Worm (Caenorhabditis elegans) whole organism, L1 larva: ENCODE results near the gene C52G5.2.

Experiments used
- C04F5.9 ChIP-seq: sonication (generic microtip); optimal IDR thresholded peaks from 2 replicates; lab custom pipeline; 2016; ENCODE audit warnings: missing genetic modification characterization, missing compliant biosample characterization
- C16A3.4 ChIP-seq: fragments of 150-350 bp; optimal IDR thresholded peaks from 2 replicates; lab custom pipeline; 2014; ENCODE audit warnings: missing biosample characterization, missing genetic modification characterization
- C34B4.2 ChIP-seq: sonication (generic microtip); optimal IDR thresholded peaks from 2 replicates; lab custom pipeline; 2017; ENCODE audit warnings: mild to moderate bottlenecking, missing genetic modification characterization, missing compliant biosample characterization
- aha-1 ChIP-seq: fragments of 150-350 bp; optimal IDR thresholded peaks from 2 replicates; lab custom pipeline; 2014; ENCODE audit warnings: missing biosample characterization, missing genetic modification characterization
- alr-1 ChIP-seq: fragments of 200-800 bp; sonication (Bioruptor generic); optimal IDR thresholded peaks from 2 replicates; lab custom pipeline; 2018; ENCODE audit warnings: borderline replicate concordance, mild to moderate bottlenecking, missing genetic modification characterization, missing compliant biosample characterization
- ama-1 ChIP-seq: fragments of 150-350 bp; optimal IDR thresholded peaks from 2 replicates; lab custom pipeline; 2014
- ceh-63 ChIP-seq: fragments of 200-800 bp; sonication (Bioruptor generic); optimal IDR thresholded peaks from 2 replicates; lab custom pipeline; 2018; ENCODE audit warnings: mild to moderate bottlenecking, missing genetic modification characterization, missing compliant biosample characterization
- ceh-82 ChIP-seq, 3 experiments: fragments of 150-350 bp in 1 of 3; sonication (generic microtip) in 2 of 3; optimal IDR thresholded peaks; 2 replicates each; lab custom pipeline; 2014 to 2017; ENCODE audit warnings: missing biosample characterization in 3 of 3, missing genetic modification characterization in 3 of 3
- ces-1 ChIP-seq: fragments of 150-350 bp; optimal IDR thresholded peaks from 2 replicates; lab custom pipeline; 2014; ENCODE audit warnings: missing biosample characterization, missing genetic modification reagents, missing genetic modification characterization
- dpl-1 ChIP-seq, 3 experiments: fragments of 150-350 bp in 2 of 3; sonication (generic microtip) in 1 of 3; optimal IDR thresholded peaks; 2 replicates each; lab custom pipeline; 2014 to 2017; ENCODE audit warnings: missing biosample characterization in 3 of 3, missing genetic modification characterization in 3 of 3, missing genetic modification reagents in 3 of 3
- dsc-1 ChIP-seq: sonication (generic microtip); optimal IDR thresholded peaks from 2 replicates; lab custom pipeline; 2016; ENCODE audit warnings: mild to moderate bottlenecking, missing genetic modification characterization, missing compliant biosample characterization
- efl-1 ChIP-seq, 4 experiments: fragments of 150-350 bp; optimal IDR thresholded peaks in 3 of 4; peaks in 1 of 4; 1 replicate in 1 of 4; 2 replicates in 3 of 4; lab custom pipeline; 2014; ENCODE audit warnings: missing biosample characterization in 2 of 4, missing genetic modification characterization in 2 of 4, missing genetic modification reagents in 2 of 4
- egl-13 ChIP-seq: sonication (generic microtip); optimal IDR thresholded peaks from 2 replicates; lab custom pipeline; 2016; ENCODE audit warnings: missing genotype, missing genetic modification reagents, missing genetic modification characterization, missing compliant biosample characterization
- elt-2 ChIP-seq: sonication (generic microtip); optimal IDR thresholded peaks from 2 replicates; lab custom pipeline; 2016; ENCODE audit warnings: missing genetic modification characterization, mild to moderate bottlenecking, inconsistent platforms, missing compliant biosample characterization, missing genetic modification reagents
- elt-3 ChIP-seq, 6 experiments: fragments of 150-350 bp in 1 of 6; sonication (generic microtip); optimal IDR thresholded peaks; 2 replicates each; lab custom pipeline; 2017 to 2018; ENCODE audit warnings: missing biosample characterization in 6 of 6, missing genetic modification characterization in 6 of 6, inconsistent platforms in 1 of 6
- ets-5 ChIP-seq: fragments of 200-800 bp; sonication (Bioruptor generic); IDR thresholded peaks from 2 replicates; pipeline ENCODE4 v1.3.6; 2022; ENCODE audit warnings: missing genetic modification characterization, missing compliant biosample characterization
- fkh-10 ChIP-seq: sonication (generic microtip); optimal IDR thresholded peaks from 2 replicates; lab custom pipeline; 2017; ENCODE audit warnings: missing biosample characterization, missing genetic modification reagents, missing genetic modification characterization
- grh-1 ChIP-seq: fragments of 200-800 bp; sonication (Bioruptor generic); IDR thresholded peaks from 2 replicates; pipeline ENCODE4 v1.3.6; 2022; ENCODE audit warnings: missing genetic modification reagents, missing genetic modification characterization, missing compliant biosample characterization
- hpl-2 ChIP-seq: fragments of 150-350 bp; optimal IDR thresholded peaks from 2 replicates; lab custom pipeline; 2014; ENCODE audit warnings: missing biosample characterization, missing genetic modification reagents, missing genetic modification characterization
- irx-1 ChIP-seq: sonication (generic microtip); optimal IDR thresholded peaks from 2 replicates; lab custom pipeline; 2016; ENCODE audit warnings: missing genetic modification characterization, missing compliant biosample characterization
- isw-1 ChIP-seq: fragments of 200-800 bp; sonication (Bioruptor generic); IDR thresholded peaks from 2 replicates; pipeline ENCODE4 v1.3.6; 2022; ENCODE audit warnings: missing genetic modification characterization, missing compliant biosample characterization
- jun-1 ChIP-seq: fragments of 150-350 bp; optimal IDR thresholded peaks from 2 replicates; lab custom pipeline; 2014; ENCODE audit warnings: missing biosample characterization, missing genetic modification reagents, missing genetic modification characterization
- lin-14 ChIP-seq: fragments of 200-800 bp; sonication (Bioruptor generic); optimal IDR thresholded peaks from 2 replicates; lab custom pipeline; 2018; ENCODE audit warnings: mild to moderate bottlenecking, missing genetic modification characterization, moderate library complexity, missing compliant biosample characterization
- lin-15B ChIP-seq: fragments of 150-350 bp; sonication (generic microtip); optimal IDR thresholded peaks from 3 replicates; lab custom pipeline; 2014; ENCODE audit warnings: missing biosample characterization, missing genetic modification characterization
- lin-39 ChIP-seq: fragments of 150-350 bp; optimal IDR thresholded peaks from 2 replicates; lab custom pipeline; 2014; ENCODE audit warnings: missing biosample characterization, missing genetic modification reagents, missing genetic modification characterization
- lsy-2 ChIP-seq, 2 experiments: fragments of 150-350 bp; optimal IDR thresholded peaks; 2 replicates each; lab custom pipeline; 2014; ENCODE audit warnings: missing biosample characterization in 2 of 2, missing genetic modification characterization in 2 of 2
- mab-9 ChIP-seq: fragments of 200-800 bp; sonication (Bioruptor generic); IDR thresholded peaks from 2 replicates; pipeline ENCODE4 v1.3.6; 2022; ENCODE audit warnings: missing genetic modification reagents, missing genetic modification characterization, missing compliant biosample characterization
- mdl-1 ChIP-seq, 2 experiments: fragments of 150-350 bp; optimal IDR thresholded peaks; 2 replicates each; lab custom pipeline; 2014 to 2017; ENCODE audit warnings: missing biosample characterization in 2 of 2, missing genetic modification characterization in 2 of 2, inconsistent platforms in 1 of 2
- mef-2 ChIP-seq: fragments of 150-350 bp; optimal IDR thresholded peaks from 2 replicates; lab custom pipeline; 2014; ENCODE audit warnings: missing biosample characterization, missing genetic modification characterization
- nhr-11 ChIP-seq: fragments of 150-350 bp; optimal IDR thresholded peaks from 2 replicates; lab custom pipeline; 2014; ENCODE audit warnings: missing biosample characterization, missing genetic modification characterization
- nhr-12 ChIP-seq: sonication (generic microtip); optimal IDR thresholded peaks from 2 replicates; lab custom pipeline; 2017; ENCODE audit warnings: missing biosample characterization, missing genetic modification characterization
- nhr-19 ChIP-seq: fragments of 200-800 bp; sonication (Bioruptor generic); conservative IDR thresholded peaks from 2 replicates; pipeline ENCODE4 v1.3.6; 2022; ENCODE audit warnings: missing genetic modification characterization, missing compliant biosample characterization
- nhr-237 ChIP-seq: fragments of 150-350 bp; optimal IDR thresholded peaks from 2 replicates; lab custom pipeline; 2014; ENCODE audit warnings: missing biosample characterization, missing genetic modification characterization
- nhr-28 ChIP-seq: fragments of 150-350 bp; optimal IDR thresholded peaks from 2 replicates; lab custom pipeline; 2014; ENCODE audit warnings: missing biosample characterization, missing genetic modification characterization
- nhr-47 ChIP-seq: sonication (generic microtip); optimal IDR thresholded peaks from 2 replicates; lab custom pipeline; 2016; ENCODE audit warnings: mild to moderate bottlenecking, missing genetic modification characterization, moderate library complexity, missing compliant biosample characterization
- nhr-76 ChIP-seq: sonication (generic microtip); optimal IDR thresholded peaks from 2 replicates; lab custom pipeline; 2017; ENCODE audit warnings: missing biosample characterization, missing genetic modification characterization
- nhr-77 ChIP-seq: fragments of 150-350 bp; optimal IDR thresholded peaks from 2 replicates; lab custom pipeline; 2014; ENCODE audit warnings: missing biosample characterization, missing genetic modification characterization
- nhr-90 ChIP-seq: sonication (generic microtip); optimal IDR thresholded peaks from 2 replicates; lab custom pipeline; 2016; ENCODE audit warnings: mild to moderate bottlenecking, missing genetic modification characterization, missing compliant biosample characterization; ENCODE audit not compliant: poor library complexity
- pag-3 ChIP-seq: sonication (generic microtip); optimal IDR thresholded peaks from 2 replicates; lab custom pipeline; 2017; ENCODE audit warnings: missing genetic modification characterization, mild to moderate bottlenecking, missing compliant biosample characterization, antibody characterized with exemption, borderline replicate concordance; ENCODE audit not compliant: insufficient read depth
- pax-3 ChIP-seq: fragments of 200-800 bp; sonication (Bioruptor generic); optimal IDR thresholded peaks from 2 replicates; lab custom pipeline; 2018; ENCODE audit warnings: mild to moderate bottlenecking, missing genetic modification characterization, moderate library complexity, missing compliant biosample characterization
- pqm-1 ChIP-seq: sonication (generic microtip); optimal IDR thresholded peaks from 3 replicates; lab custom pipeline; 2017; ENCODE audit warnings: missing biosample characterization, missing genetic modification characterization
- rnt-1 ChIP-seq: sonication (generic microtip); optimal IDR thresholded peaks from 2 replicates; lab custom pipeline; 2016; ENCODE audit warnings: mild to moderate bottlenecking, missing genetic modification characterization, moderate library complexity, missing compliant biosample characterization
- skn-1 ChIP-seq: fragments of 150-350 bp; optimal IDR thresholded peaks from 2 replicates; lab custom pipeline; 2014; ENCODE audit warnings: missing biosample characterization, missing genetic modification characterization
- snpc-4 ChIP-seq: fragments of 150-350 bp; optimal IDR thresholded peaks from 2 replicates; lab custom pipeline; 2014; ENCODE audit warnings: missing biosample characterization, missing genetic modification characterization
- sox-4 ChIP-seq: sonication (generic microtip); optimal IDR thresholded peaks from 2 replicates; lab custom pipeline; 2016; ENCODE audit warnings: missing genetic modification characterization, missing compliant biosample characterization
- sptf-1 ChIP-seq: fragments of 150-350 bp; optimal IDR thresholded peaks from 2 replicates; lab custom pipeline; 2014; ENCODE audit warnings: missing biosample characterization, missing genetic modification characterization
- swsn-7 ChIP-seq: sonication (generic microtip); optimal IDR thresholded peaks from 2 replicates; lab custom pipeline; 2016; ENCODE audit warnings: missing genetic modification characterization, missing compliant biosample characterization
- tbx-2 ChIP-seq: sonication (generic microtip); optimal IDR thresholded peaks from 2 replicates; lab custom pipeline; 2016; ENCODE audit warnings: missing genetic modification characterization, missing compliant biosample characterization
- tlp-1 ChIP-seq: fragments of 150-350 bp; optimal IDR thresholded peaks from 2 replicates; lab custom pipeline; 2014; ENCODE audit warnings: missing biosample characterization, missing genetic modification characterization
- unc-130 ChIP-seq: fragments of 150-350 bp; optimal IDR thresholded peaks from 2 replicates; lab custom pipeline; 2017; ENCODE audit warnings: missing biosample characterization, missing genetic modification characterization, inconsistent platforms
- xbp-1 ChIP-seq: sonication (generic microtip); optimal IDR thresholded peaks from 2 replicates; lab custom pipeline; 2016; ENCODE audit warnings: missing genetic modification characterization, missing compliant biosample characterization
- zag-1 ChIP-seq: fragments of 150-350 bp; optimal IDR thresholded peaks from 2 replicates; lab custom pipeline; 2014; ENCODE audit warnings: missing biosample characterization, missing genetic modification characterization
- zip-4 ChIP-seq: fragments of 200-800 bp; sonication (Bioruptor generic); optimal IDR thresholded peaks from 2 replicates; lab custom pipeline; 2018; ENCODE audit warnings: mild to moderate bottlenecking, missing genetic modification characterization, moderate library complexity, missing compliant biosample characterization
- ztf-11 ChIP-seq, 2 experiments: sonication (generic microtip); optimal IDR thresholded peaks; 2 replicates each; lab custom pipeline; 2016 to 2017; ENCODE audit warnings: missing genetic modification characterization in 2 of 2, missing biosample characterization in 1 of 2, missing compliant biosample characterization in 1 of 2

C52G5.2 gene

DNA sequence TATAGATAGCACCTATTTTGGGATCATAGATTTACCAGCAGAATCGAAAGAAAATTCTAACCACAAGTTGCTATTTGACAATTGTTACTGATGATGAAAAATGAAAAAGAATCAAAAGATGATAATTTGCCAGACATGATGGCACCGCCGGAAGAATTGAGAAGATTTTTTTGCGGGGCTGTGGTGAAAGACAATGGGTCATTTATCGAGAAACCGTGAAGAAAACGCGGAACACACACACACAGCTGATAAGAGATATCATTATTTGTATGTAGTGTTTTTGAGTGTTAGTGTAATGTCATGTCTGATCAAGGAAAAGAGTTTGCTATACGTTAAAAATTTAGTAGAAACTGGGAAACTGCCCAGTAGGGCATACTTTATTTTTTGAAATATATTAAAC is 8.3 kb upstream of the C52G5.2 start (continued):
- TF ChIP-seq swsn-7 (no peak), elt-2 (tag; lab: Kevin White, UChicago) (no peak), nhr-90 (tag; lab: Kevin White, UChicago) (no peak), zag-1 (tag; lab: Kevin White, UChicago) (no peak), nhr-11 (no peak), efl-1 (optimal IDR thresholded peaks at IDR 0.05; lab: Kevin White, UChicago) (no peak), efl-1 (GFP tag; optimal IDR thresholded peaks at IDR 0.05 in 1 of 2; lab: Kevin White, UChicago) (peak in 1 of 2 experiments; percentile 67), grh-1 (GFP tag; lab: Robert Waterston, UW) (no peak), mef-2 (tag; lab: Kevin White, UChicago) (no peak), ztf-11 (tag; optimal IDR thresholded peaks at IDR 0.05; lab: Kevin White, UChicago) (no peak), nhr-47 (tag; lab: Kevin White, UChicago) (no peak), fkh-10 (no peak), C04F5.9 (tag; lab: Kevin White, UChicago) (no peak), alr-1 (no peak), nhr-28 (no peak), nhr-237 (tag; lab: Kevin White, UChicago) (no peak), isw-1 (GFP tag; lab: Robert Waterston, UW) (no peak), lin-39 (tag; lab: Kevin White, UChicago) (no peak), egl-13 (tag; lab: Kevin White, UChicago) (no peak), sox-4 (tag; lab: Kevin White, UChicago) (no peak), unc-130 (tag; lab: Kevin White, UChicago) (no peak), snpc-4 (tag; lab: Kevin White, UChicago) (no peak), pax-3 (tag; lab: Kevin White, UChicago) (no peak), mab-9 (GFP tag; lab: Robert Waterston, UW) (no peak), C34B4.2 (tag; lab: Kevin White, UChicago) (no peak), pqm-1 (tag; lab: Kevin White, UChicago) (no peak), C16A3.4 (tag; lab: Kevin White, UChicago) (no peak), hpl-2 (GFP tag; lab: Kevin White, UChicago) (no peak), aha-1 (no peak), skn-1 (no peak), nhr-19 (GFP tag; lab: Robert Waterston, UW) (no peak), lsy-2 (tag; optimal IDR thresholded peaks at IDR 0.05; lab: Kevin White, UChicago) (no peak), nhr-76 (tag; lab: Kevin White, UChicago) (no peak), mdl-1 (tag; optimal IDR thresholded peaks at IDR 0.05; lab: Kevin White, UChicago) (peak in 1 of 2 experiments; percentile 10), xbp-1 (tag; lab: Kevin White, UChicago) (no peak), ceh-63 (GFP tag; lab: Kevin White, UChicago) (no peak), zip-4 (GFP tag; lab: Kevin White, UChicago) (no peak), ceh-82 (tag; optimal IDR thresholded peaks at IDR 0.05; lab: Kevin White, UChicago) (no peak), ama-1 (lab: Kevin White, UChicago) (no peak), irx-1 (tag; lab: Kevin White, UChicago) (no peak), jun-1 (tag; lab: Kevin White, UChicago) (no peak), nhr-12 (tag; lab: Kevin White, UChicago) (no peak), dpl-1 (GFP tag; optimal IDR thresholded peaks at IDR 0.05; lab: Kevin White, UChicago) (no peak), dsc-1 (tag; lab: Kevin White, UChicago) (no peak), tlp-1 (no peak), ces-1 (no peak), lin-15B (tag; lab: Kevin White, UChicago) (no peak), ets-5 (GFP tag; lab: Robert Waterston, UW) (no peak), tbx-2 (tag; lab: Kevin White, UChicago) (peak; percentile 4), pag-3 (tag; lab: Kevin White, UChicago) (peak; percentile 5), elt-3 (tag; optimal IDR thresholded peaks at IDR 0.05; lab: Kevin White, UChicago) (peak in 2 of 6 experiments; percentile 14 to 85), sptf-1 (tag; lab: Kevin White, UChicago) (no peak), lin-14 (GFP tag; lab: Kevin White, UChicago) (peak; percentile 66), rnt-1 (no peak), nhr-77 (no peak)
